Fruit fly (Drosophila melanogaster): ENCODE measurements around the gene CG18563.

Gene CG18563

DNA sequence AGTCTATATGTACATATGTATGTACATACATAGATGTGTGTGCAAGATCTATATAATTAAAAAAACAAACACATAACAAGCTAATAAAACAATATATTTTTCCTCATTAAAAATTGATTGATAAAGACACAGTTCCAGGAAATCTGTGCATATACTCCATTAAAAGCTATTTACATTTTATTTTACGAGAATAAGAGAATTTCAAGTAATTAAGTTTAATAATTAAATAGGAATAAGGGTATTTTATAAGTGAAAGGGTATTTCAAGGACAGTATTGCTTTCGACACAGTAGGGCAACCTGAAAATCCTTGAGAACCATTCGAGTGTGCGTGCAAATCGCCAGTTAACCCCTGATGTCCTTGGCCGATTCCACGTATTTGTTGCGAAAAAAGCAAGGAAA lies 5.2 kb downstream of the CG18563 start, which contains the start of gene CG5050:
TSS of gene CG5050 (plus strand) at position 301 of the 400 bp plus-strand sequence.
- TF ChIP-seq Hr96 (GFP tag; optimal IDR thresholded peaks at IDR 0.05) = no peak
- TF ChIP-seq Clk (GFP tag; optimal IDR thresholded peaks at IDR 0.05) = no peak
- no peak for TF ChIP-seq tj (GFP tag; optimal IDR thresholded peaks at IDR 0.05)
- no peak for TF ChIP-seq CG12768 (GFP tag; optimal IDR thresholded peaks at IDR 0.05)
- TF ChIP-seq CG1620 (GFP tag; optimal IDR thresholded peaks at IDR 0.05) = no peak
- TF ChIP-seq CG14711 (tag; optimal IDR thresholded peaks at IDR 0.05) = no peak
- no peak for TF ChIP-seq toe (GFP tag; optimal IDR thresholded peaks at IDR 0.05)
- TF ChIP-seq Mnt (GFP tag; optimal IDR thresholded peaks at IDR 0.05) = no peak
- TF ChIP-seq ovo (GFP tag; optimal IDR thresholded peaks at IDR 0.05) = no peak
- TF ChIP-seq CG33017 (tag; optimal IDR thresholded peaks at IDR 0.05) = no peak
- no peak for TF ChIP-seq CG11617 (GFP tag; optimal IDR thresholded peaks at IDR 0.05)
- TF ChIP-seq pad (GFP tag; optimal IDR thresholded peaks at IDR 0.05) = no peak
- TF ChIP-seq CG7045 (GFP tag; optimal IDR thresholded peaks at IDR 0.05) = no peak
- TF ChIP-seq bab1 (GFP tag; optimal IDR thresholded peaks at IDR 0.05) = no peak
- no peak for TF ChIP-seq kay (GFP tag; ENCODE audit: borderline replicate concordance)

- TF ChIP-seq pad (GFP tag; optimal IDR thresholded peaks at IDR 0.05) = no peak
- TF ChIP-seq ovo (GFP tag; optimal IDR thresholded peaks at IDR 0.05) = no peak
- TF ChIP-seq Mnt (GFP tag; optimal IDR thresholded peaks at IDR 0.05) = no peak
- no peak for TF ChIP-seq CG5204 (GFP tag; optimal IDR thresholded peaks at IDR 0.05)
- no peak for TF ChIP-seq CG33017 (tag; optimal IDR thresholded peaks at IDR 0.05)
- no peak for TF ChIP-seq tj (GFP tag; optimal IDR thresholded peaks at IDR 0.05)
These were observed 5.8 kb downstream of the CG18563 start for dm6 chr2L:17452084-17452483.

- TF ChIP-seq bab1 (GFP tag; optimal IDR thresholded peaks at IDR 0.05) (peak; percentile 40), CG12768 (GFP tag; optimal IDR thresholded peaks at IDR 0.05) (peak; percentile 51), tj (GFP tag; optimal IDR thresholded peaks at IDR 0.05) (peak; percentile 21), CG7045 (GFP tag; optimal IDR thresholded peaks at IDR 0.05) (peak; percentile 73), Mnt (GFP tag; optimal IDR thresholded peaks at IDR 0.05) (peak; percentile 19), Crg-1 (GFP tag; optimal IDR thresholded peaks at IDR 0.05) (peak; percentile 55), CG11617 (GFP tag; optimal IDR thresholded peaks at IDR 0.05) (peak; percentile 75), CG14711 (tag; optimal IDR thresholded peaks at IDR 0.05) (peak; percentile 68), toe (GFP tag; optimal IDR thresholded peaks at IDR 0.05) (peak; percentile 33), cnc (optimal IDR thresholded peaks at IDR 0.05) (peak; percentile 85 to 87), kay (GFP tag; ENCODE audit: borderline replicate concordance) (peak; percentile 99), pad (GFP tag; optimal IDR thresholded peaks at IDR 0.05) (peak; percentile 30), cic (GFP tag; optimal IDR thresholded peaks at IDR 0.05) (peak; percentile 98), CG5204 (GFP tag; optimal IDR thresholded peaks at IDR 0.05) (peak; percentile 66), CG33017 (tag; optimal IDR thresholded peaks at IDR 0.05) (peak; percentile 64), Clk (GFP tag; optimal IDR thresholded peaks at IDR 0.05) (no peak), CG1620 (GFP tag; optimal IDR thresholded peaks at IDR 0.05) (no peak), Hr96 (GFP tag; optimal IDR thresholded peaks at IDR 0.05) (peak; percentile 35), ovo (GFP tag; optimal IDR thresholded peaks at IDR 0.05) (no peak), CG7101 (tag; optimal IDR thresholded peaks at IDR 0.05) (peak; percentile 75)
These were observed 7.1 kb downstream of the CG18563 start for dm6 chr2L:17450505-17451415.

- TF ChIP-seq ovo (GFP tag; optimal IDR thresholded peaks at IDR 0.05) = peak; percentile 56
- peak; percentile 1 for TF ChIP-seq CG12768 (GFP tag; optimal IDR thresholded peaks at IDR 0.05)
- TF ChIP-seq CG33017 (tag; optimal IDR thresholded peaks at IDR 0.05) = peak; percentile 3
- TF ChIP-seq tj (GFP tag; optimal IDR thresholded peaks at IDR 0.05) = peak; percentile 16
- peak; percentile 41 for TF ChIP-seq CG11617 (GFP tag; optimal IDR thresholded peaks at IDR 0.05)
- no peak for TF ChIP-seq CG7045 (GFP tag; optimal IDR thresholded peaks at IDR 0.05)
- no peak for TF ChIP-seq CG7101 (tag; optimal IDR thresholded peaks at IDR 0.05)
- no peak for TF ChIP-seq bab1 (GFP tag; optimal IDR thresholded peaks at IDR 0.05)
- TF ChIP-seq cnc (optimal IDR thresholded peaks at IDR 0.05) = no peak
- TF ChIP-seq pad (GFP tag; optimal IDR thresholded peaks at IDR 0.05) = no peak
- no peak for TF ChIP-seq CG14711 (tag; optimal IDR thresholded peaks at IDR 0.05)
- peak; percentile 26 for TF ChIP-seq Mnt (GFP tag; optimal IDR thresholded peaks at IDR 0.05)
- no peak for TF ChIP-seq Clk (GFP tag; optimal IDR thresholded peaks at IDR 0.05)
- TF ChIP-seq Crg-1 (GFP tag; optimal IDR thresholded peaks at IDR 0.05) = no peak
- no peak for TF ChIP-seq CG5204 (GFP tag; optimal IDR thresholded peaks at IDR 0.05)
- TF ChIP-seq toe (GFP tag; optimal IDR thresholded peaks at IDR 0.05) = no peak
- no peak for TF ChIP-seq Hr96 (GFP tag; optimal IDR thresholded peaks at IDR 0.05)
- peak; percentile 86 for TF ChIP-seq kay (GFP tag; ENCODE audit: borderline replicate concordance)
- no peak for TF ChIP-seq CG1620 (GFP tag; optimal IDR thresholded peaks at IDR 0.05)
- TF ChIP-seq cic (GFP tag; optimal IDR thresholded peaks at IDR 0.05) = no peak
These were observed 8.0 kb downstream of the CG18563 start, which contains the start of gene dl for dm6 chr2L:17449608-17450504. dl (minus strand) TSS chr2L:17450364.

- TF ChIP-seq toe (GFP tag; optimal IDR thresholded peaks at IDR 0.05) (no peak), tj (GFP tag; optimal IDR thresholded peaks at IDR 0.05) (peak; percentile 4), CG33017 (tag; optimal IDR thresholded peaks at IDR 0.05) (no peak), Hr96 (GFP tag; optimal IDR thresholded peaks at IDR 0.05) (no peak), cnc (optimal IDR thresholded peaks at IDR 0.05) (no peak), CG7101 (tag; optimal IDR thresholded peaks at IDR 0.05) (peak; percentile 3), CG12768 (GFP tag; optimal IDR thresholded peaks at IDR 0.05) (peak; percentile 36), CG7045 (GFP tag; optimal IDR thresholded peaks at IDR 0.05) (peak; percentile 35), CG11617 (GFP tag; optimal IDR thresholded peaks at IDR 0.05) (no peak), bab1 (GFP tag; optimal IDR thresholded peaks at IDR 0.05) (no peak), ovo (GFP tag; optimal IDR thresholded peaks at IDR 0.05) (no peak), pad (GFP tag; optimal IDR thresholded peaks at IDR 0.05) (peak; percentile 3), CG1620 (GFP tag; optimal IDR thresholded peaks at IDR 0.05) (no peak), Clk (GFP tag; optimal IDR thresholded peaks at IDR 0.05) (no peak), Mnt (GFP tag; optimal IDR thresholded peaks at IDR 0.05) (no peak), kay (GFP tag; ENCODE audit: borderline replicate concordance) (no peak), cic (GFP tag; optimal IDR thresholded peaks at IDR 0.05) (peak; percentile 79), CG5204 (GFP tag; optimal IDR thresholded peaks at IDR 0.05) (no peak), Crg-1 (GFP tag; optimal IDR thresholded peaks at IDR 0.05) (no peak), CG14711 (tag; optimal IDR thresholded peaks at IDR 0.05) (no peak)
These were observed 9.4 kb downstream of the CG18563 start for dm6 chr2L:17448435-17448834.
